Worm (Caenorhabditis elegans): ENCODE results near the gene alh-13.

Gene alh-13

ce11 chrX:12761295-12761775, 20.9 kb upstream of the alh-13 start (continued):
- peak; percentile 85 for TF ChIP-seq mxl-3 (GFP tag; optimal IDR thresholded peaks at IDR 0.05)
- TF ChIP-seq daf-16 (GFP tag; optimal IDR thresholded peaks at IDR 0.05), result peak in 1 of 2 experiments; percentile 45
- no peak for TF ChIP-seq daf-16 (tag; optimal IDR thresholded peaks at IDR 0.05)
- TF ChIP-seq hlh-11 (tag; optimal IDR thresholded peaks at IDR 0.05), result peak; percentile 80
- TF ChIP-seq hif-1 (tag; optimal IDR thresholded peaks at IDR 0.05), result no peak
- no peak for TF ChIP-seq mes-2 (tag; optimal IDR thresholded peaks at IDR 0.05; ENCODE audit: poor library complexity, severe bottlenecking)
- peak; percentile 43 for TF ChIP-seq nhr-48 (tag; optimal IDR thresholded peaks at IDR 0.05)
- no peak for TF ChIP-seq nhr-10 (tag; optimal IDR thresholded peaks at IDR 0.05)
- TF ChIP-seq zag-1 (tag; optimal IDR thresholded peaks at IDR 0.05), result no peak
- TF ChIP-seq saeg-2 (GFP tag; IDR thresholded peaks at IDR 0.05), result no peak
- TF ChIP-seq daf-19 (GFP tag; conservative IDR thresholded peaks at IDR 0.05), result no peak
- no peak for TF ChIP-seq madf-5 (GFP tag; IDR thresholded peaks at IDR 0.05)
- TF ChIP-seq lin-39 (tag; optimal IDR thresholded peaks at IDR 0.05), result no peak
- no peak for TF ChIP-seq vab-7 (GFP tag; IDR thresholded peaks at IDR 0.05)

- TF ChIP-seq lsy-2 (tag; optimal IDR thresholded peaks at IDR 0.05) (no peak), dmd-6 (GFP tag; IDR thresholded peaks at IDR 0.05) (0 out of 2 replicates have a peak, but pooled peaks have one; percentile 4), snpc-1.2 (GFP tag; IDR thresholded peaks at IDR 0.05) (no peak)
These were observed 20.4 kb upstream of the alh-13 start, which contains the start of gene cept-1 for ce11 chrX:12761778-12762177. cept-1 (plus strand) TSS chrX:12762078.

ce11 chrX:12764009-12764408, 18.2 kb upstream of the alh-13 start:
- TF ChIP-seq aha-1 (tag) (peak; percentile 93), nhr-25 (tag; optimal IDR thresholded peaks at IDR 0.05; ENCODE audit: borderline replicate concordance, insufficient read depth) (no peak)

- TF ChIP-seq mep-1 (tag; optimal IDR thresholded peaks at IDR 0.05), result no peak
- no peak for TF ChIP-seq zfp-3 (GFP tag; conservative IDR thresholded peaks at IDR 0.05)
- no peak for TF ChIP-seq lin-13 (GFP tag; optimal IDR thresholded peaks at IDR 0.05)
- TF ChIP-seq nhr-28 (tag; optimal IDR thresholded peaks at IDR 0.05), result no peak
- TF ChIP-seq mes-2 (tag; optimal IDR thresholded peaks at IDR 0.05; ENCODE audit: poor library complexity, severe bottlenecking), result no peak
- TF ChIP-seq hmg-1.1 (GFP tag; IDR thresholded peaks at IDR 0.05), result no peak
- TF ChIP-seq sdz-12 (GFP tag; optimal IDR thresholded peaks at IDR 0.05), result no peak
- TF ChIP-seq nhr-41 (GFP tag; IDR thresholded peaks at IDR 0.05), result no peak
- TF ChIP-seq mxl-3 (GFP tag; optimal IDR thresholded peaks at IDR 0.05), result no peak
- no peak for TF ChIP-seq dmd-8 (GFP tag; IDR thresholded peaks at IDR 0.05)
- no peak for TF ChIP-seq egl-27 (tag; optimal IDR thresholded peaks at IDR 0.05)
- TF ChIP-seq lin-38 (GFP tag; IDR thresholded peaks at IDR 0.05), result no peak
- TF ChIP-seq egl-43 (GFP tag; IDR thresholded peaks at IDR 0.05), result no peak
- no peak for TF ChIP-seq nhr-25 (tag; optimal IDR thresholded peaks at IDR 0.05; ENCODE audit: borderline replicate concordance, insufficient read depth)
These were observed 12.5 kb upstream of the alh-13 start, which contains the start of gene ilc-17.1 for ce11 chrX:12769697-12770096. ilc-17.1 (minus strand) TSS chrX:12769797.

ce11 chrX:12780674-12781073, 1.5 kb upstream of the alh-13 start:
- TF ChIP-seq nhr-28 (tag; optimal IDR thresholded peaks at IDR 0.05), result peak; percentile 10
- TF ChIP-seq madf-5 (GFP tag; IDR thresholded peaks at IDR 0.05), result no peak
- no peak for TF ChIP-seq dmd-9 (GFP tag; IDR thresholded peaks at IDR 0.05)
- no peak for TF ChIP-seq ztf-7 (tag; optimal IDR thresholded peaks at IDR 0.05)
- TF ChIP-seq dve-1 (tag; optimal IDR thresholded peaks at IDR 0.05; ENCODE audit: insufficient read depth), result peak; percentile 76
- TF ChIP-seq ceh-28 (tag; optimal IDR thresholded peaks at IDR 0.05), result no peak
- no peak for TF ChIP-seq aly-2 (tag; optimal IDR thresholded peaks at IDR 0.05)
- peak; percentile 83 for TF ChIP-seq hlh-11 (tag; optimal IDR thresholded peaks at IDR 0.05)
- no peak for TF ChIP-seq daf-16 (GFP tag; optimal IDR thresholded peaks at IDR 0.05)
- TF ChIP-seq daf-16 (tag; optimal IDR thresholded peaks at IDR 0.05), result peak; percentile 87
- TF ChIP-seq hlh-30 (tag; optimal IDR thresholded peaks at IDR 0.05; ENCODE audit: insufficient read depth), result peak; percentile 60
